Worm (Caenorhabditis elegans) whole organism, L1 larva: ENCODE data around the gene F09B12.7.

Experiments used
- C16A3.4 ChIP-seq: fragments of 150-350 bp; optimal IDR thresholded peaks from 2 replicates; lab custom pipeline; 2014; ENCODE audit warnings: missing biosample characterization, missing genetic modification characterization
- F16B12.6 ChIP-seq: fragments of 150-350 bp; optimal IDR thresholded peaks from 2 replicates; lab custom pipeline; 2014; ENCODE audit warnings: missing biosample characterization, missing genetic modification characterization
- alr-1 ChIP-seq: fragments of 200-800 bp; sonication (Bioruptor generic); optimal IDR thresholded peaks from 2 replicates; lab custom pipeline; 2018; ENCODE audit warnings: borderline replicate concordance, mild to moderate bottlenecking, missing genetic modification characterization, missing compliant biosample characterization
- aly-2 ChIP-seq: fragments of 150-350 bp; optimal IDR thresholded peaks from 2 replicates; lab custom pipeline; 2014; ENCODE audit warnings: missing biosample characterization, missing genetic modification characterization
- ama-1 ChIP-seq: fragments of 150-350 bp; optimal IDR thresholded peaks from 2 replicates; lab custom pipeline; 2014
- ceh-8 ChIP-seq: fragments of 200-800 bp; sonication (Bioruptor generic); optimal IDR thresholded peaks from 2 replicates; lab custom pipeline; 2018; ENCODE audit warnings: mild to moderate bottlenecking, missing genetic modification characterization, moderate library complexity, missing compliant biosample characterization
- ceh-82 ChIP-seq, 3 experiments: fragments of 150-350 bp in 1 of 3; sonication (generic microtip) in 2 of 3; optimal IDR thresholded peaks; 2 replicates each; lab custom pipeline; 2014 to 2017; ENCODE audit warnings: missing biosample characterization in 3 of 3, missing genetic modification characterization in 3 of 3
- ceh-88 ChIP-seq: fragments of 200-800 bp; sonication (Bioruptor generic); IDR thresholded peaks from 2 replicates; pipeline ENCODE4 v1.3.6; 2022; ENCODE audit warnings: missing genetic modification characterization, missing compliant biosample characterization
- dpl-1 ChIP-seq, 3 experiments: fragments of 150-350 bp in 2 of 3; sonication (generic microtip) in 1 of 3; optimal IDR thresholded peaks; 2 replicates each; lab custom pipeline; 2014 to 2017; ENCODE audit warnings: missing biosample characterization in 3 of 3, missing genetic modification characterization in 3 of 3, missing genetic modification reagents in 3 of 3
- efl-1 ChIP-seq, 4 experiments: fragments of 150-350 bp; optimal IDR thresholded peaks in 3 of 4; peaks in 1 of 4; 1 replicate in 1 of 4; 2 replicates in 3 of 4; lab custom pipeline; 2014; ENCODE audit warnings: missing biosample characterization in 2 of 4, missing genetic modification characterization in 2 of 4, missing genetic modification reagents in 2 of 4
- elt-2 ChIP-seq: sonication (generic microtip); optimal IDR thresholded peaks from 2 replicates; lab custom pipeline; 2016; ENCODE audit warnings: missing genetic modification characterization, mild to moderate bottlenecking, inconsistent platforms, missing compliant biosample characterization, missing genetic modification reagents
- elt-3 ChIP-seq, 6 experiments: fragments of 150-350 bp in 1 of 6; sonication (generic microtip); optimal IDR thresholded peaks; 2 replicates each; lab custom pipeline; 2017 to 2018; ENCODE audit warnings: missing biosample characterization in 6 of 6, missing genetic modification characterization in 6 of 6, inconsistent platforms in 1 of 6
- fkh-4 ChIP-seq: sonication (generic microtip); optimal IDR thresholded peaks from 2 replicates; lab custom pipeline; 2016; ENCODE audit warnings: missing compliant biosample characterization, missing genetic modification characterization, borderline replicate concordance
- fkh-8 ChIP-seq: sonication (generic microtip); optimal IDR thresholded peaks from 2 replicates; lab custom pipeline; 2016; ENCODE audit warnings: mild to moderate bottlenecking, missing genetic modification characterization, missing compliant biosample characterization
- fos-1 ChIP-seq: fragments of 150-350 bp; optimal IDR thresholded peaks from 2 replicates; lab custom pipeline; 2014; ENCODE audit warnings: missing biosample characterization, missing genetic modification characterization
- hlh-4 ChIP-seq: sonication (generic microtip); optimal IDR thresholded peaks from 2 replicates; lab custom pipeline; 2016; ENCODE audit warnings: mild to moderate bottlenecking, missing genetic modification characterization, missing compliant biosample characterization
- irx-1 ChIP-seq: sonication (generic microtip); optimal IDR thresholded peaks from 2 replicates; lab custom pipeline; 2016; ENCODE audit warnings: missing genetic modification characterization, missing compliant biosample characterization
- jun-1 ChIP-seq: fragments of 150-350 bp; optimal IDR thresholded peaks from 2 replicates; lab custom pipeline; 2014; ENCODE audit warnings: missing biosample characterization, missing genetic modification reagents, missing genetic modification characterization
- lin-13 ChIP-seq: fragments of 150-350 bp; optimal IDR thresholded peaks from 2 replicates; lab custom pipeline; 2014; ENCODE audit warnings: missing biosample characterization, missing genetic modification reagents, missing genetic modification characterization
- lin-35 ChIP-seq, 2 experiments: fragments of 150-350 bp; optimal IDR thresholded peaks; 2 replicates each; lab custom pipeline; 2014; ENCODE audit warnings: missing biosample characterization in 2 of 2, missing genetic modification characterization in 2 of 2, missing genetic modification reagents in 2 of 2
- lin-39 ChIP-seq: fragments of 150-350 bp; optimal IDR thresholded peaks from 2 replicates; lab custom pipeline; 2014; ENCODE audit warnings: missing biosample characterization, missing genetic modification reagents, missing genetic modification characterization
- lsy-2 ChIP-seq, 2 experiments: fragments of 150-350 bp; optimal IDR thresholded peaks; 2 replicates each; lab custom pipeline; 2014; ENCODE audit warnings: missing biosample characterization in 2 of 2, missing genetic modification characterization in 2 of 2
- mab-9 ChIP-seq: fragments of 200-800 bp; sonication (Bioruptor generic); IDR thresholded peaks from 2 replicates; pipeline ENCODE4 v1.3.6; 2022; ENCODE audit warnings: missing genetic modification reagents, missing genetic modification characterization, missing compliant biosample characterization
- mep-1 ChIP-seq: fragments of 150-350 bp; optimal IDR thresholded peaks from 2 replicates; lab custom pipeline; 2014; ENCODE audit warnings: missing biosample characterization, missing genetic modification characterization
- nhr-19 ChIP-seq: fragments of 200-800 bp; sonication (Bioruptor generic); conservative IDR thresholded peaks from 2 replicates; pipeline ENCODE4 v1.3.6; 2022; ENCODE audit warnings: missing genetic modification characterization, missing compliant biosample characterization
- nhr-20 ChIP-seq: sonication (generic microtip); optimal IDR thresholded peaks from 2 replicates; lab custom pipeline; 2016; ENCODE audit warnings: mild to moderate bottlenecking, missing genetic modification characterization, missing compliant biosample characterization
- nhr-28 ChIP-seq: fragments of 150-350 bp; optimal IDR thresholded peaks from 2 replicates; lab custom pipeline; 2014; ENCODE audit warnings: missing biosample characterization, missing genetic modification characterization
- nhr-47 ChIP-seq: sonication (generic microtip); optimal IDR thresholded peaks from 2 replicates; lab custom pipeline; 2016; ENCODE audit warnings: mild to moderate bottlenecking, missing genetic modification characterization, moderate library complexity, missing compliant biosample characterization
- nhr-71 ChIP-seq: sonication (generic microtip); optimal IDR thresholded peaks from 2 replicates; lab custom pipeline; 2016; ENCODE audit warnings: mild to moderate bottlenecking, missing genetic modification characterization, moderate library complexity, missing compliant biosample characterization
- nhr-76 ChIP-seq: sonication (generic microtip); optimal IDR thresholded peaks from 2 replicates; lab custom pipeline; 2017; ENCODE audit warnings: missing biosample characterization, missing genetic modification characterization
- nhr-84 ChIP-seq: sonication (generic microtip); optimal IDR thresholded peaks from 2 replicates; lab custom pipeline; 2017; ENCODE audit warnings: missing biosample characterization, missing genetic modification characterization
- nhr-85 ChIP-seq: sonication (generic microtip); peaks from one replicate; lab custom pipeline; 2016; ENCODE audit warnings: missing genetic modification characterization, inconsistent platforms, missing compliant biosample characterization
- pqm-1 ChIP-seq: sonication (generic microtip); optimal IDR thresholded peaks from 3 replicates; lab custom pipeline; 2017; ENCODE audit warnings: missing biosample characterization, missing genetic modification characterization
- rnt-1 ChIP-seq: sonication (generic microtip); optimal IDR thresholded peaks from 2 replicates; lab custom pipeline; 2016; ENCODE audit warnings: mild to moderate bottlenecking, missing genetic modification characterization, moderate library complexity, missing compliant biosample characterization
- skn-1 ChIP-seq: fragments of 150-350 bp; optimal IDR thresholded peaks from 2 replicates; lab custom pipeline; 2014; ENCODE audit warnings: missing biosample characterization, missing genetic modification characterization
- snpc-4 ChIP-seq: fragments of 150-350 bp; optimal IDR thresholded peaks from 2 replicates; lab custom pipeline; 2014; ENCODE audit warnings: missing biosample characterization, missing genetic modification characterization
- snu-23 ChIP-seq: sonication (generic microtip); optimal IDR thresholded peaks from 2 replicates; lab custom pipeline; 2016; ENCODE audit warnings: missing genetic modification characterization, missing compliant biosample characterization
- sptf-1 ChIP-seq: fragments of 150-350 bp; optimal IDR thresholded peaks from 2 replicates; lab custom pipeline; 2014; ENCODE audit warnings: missing biosample characterization, missing genetic modification characterization
- sup-37 ChIP-seq: fragments of 200-800 bp; sonication (Bioruptor generic); optimal IDR thresholded peaks from 2 replicates; lab custom pipeline; 2018; ENCODE audit warnings: mild to moderate bottlenecking, missing genetic modification characterization, missing compliant biosample characterization
- swsn-7 ChIP-seq: sonication (generic microtip); optimal IDR thresholded peaks from 2 replicates; lab custom pipeline; 2016; ENCODE audit warnings: missing genetic modification characterization, missing compliant biosample characterization
- tbx-2 ChIP-seq: sonication (generic microtip); optimal IDR thresholded peaks from 2 replicates; lab custom pipeline; 2016; ENCODE audit warnings: missing genetic modification characterization, missing compliant biosample characterization
- unc-30 ChIP-seq: sonication (generic microtip); optimal IDR thresholded peaks from 2 replicates; lab custom pipeline; 2017; ENCODE audit warnings: missing biosample characterization, missing genetic modification characterization
- unc-98 ChIP-seq: fragments of 200-800 bp; sonication (Bioruptor generic); IDR thresholded peaks from 2 replicates; pipeline ENCODE4 v1.3.6; 2022; ENCODE audit warnings: missing genetic modification characterization, missing compliant biosample characterization
- vab-15 ChIP-seq: sonication (generic microtip); optimal IDR thresholded peaks from 2 replicates; lab custom pipeline; 2017; ENCODE audit warnings: missing genotype, mild to moderate bottlenecking, missing genetic modification characterization, missing compliant biosample characterization
- xbp-1 ChIP-seq: sonication (generic microtip); optimal IDR thresholded peaks from 2 replicates; lab custom pipeline; 2016; ENCODE audit warnings: missing genetic modification characterization, missing compliant biosample characterization
- zag-1 ChIP-seq: fragments of 150-350 bp; optimal IDR thresholded peaks from 2 replicates; lab custom pipeline; 2014; ENCODE audit warnings: missing biosample characterization, missing genetic modification characterization
- zip-4 ChIP-seq: fragments of 200-800 bp; sonication (Bioruptor generic); optimal IDR thresholded peaks from 2 replicates; lab custom pipeline; 2018; ENCODE audit warnings: mild to moderate bottlenecking, missing genetic modification characterization, moderate library complexity, missing compliant biosample characterization
- ztf-4 ChIP-seq: fragments of 150-350 bp; optimal IDR thresholded peaks from 2 replicates; lab custom pipeline; 2014; ENCODE audit warnings: missing biosample characterization, missing genetic modification characterization

F09B12.7 gene

ce11 chrX:15084395-15084794 is 10.5 kb downstream of the F09B12.7 start, which contains the start of gene F09B12.5:
Gene F09B12.5, plus strand, starts transcription at chrX:15084695.
- TF ChIP-seq ceh-82 (tag; optimal IDR thresholded peaks at IDR 0.05; lab: Kevin White, UChicago) (no peak), nhr-76 (no peak), jun-1 (tag; lab: Kevin White, UChicago) (no peak), ceh-88 (GFP tag; lab: Robert Waterston, UW) (no peak), F16B12.6 (no peak), ztf-4 (tag; lab: Kevin White, UChicago) (no peak), sptf-1 (no peak), swsn-7 (no peak), nhr-19 (no peak), unc-98 (GFP tag; lab: Robert Waterston, UW) (no peak), nhr-47 (tag; lab: Kevin White, UChicago) (no peak), skn-1 (tag; lab: Kevin White, UChicago) (no peak), zip-4 (GFP tag; lab: Kevin White, UChicago) (no peak), ama-1 (lab: Kevin White, UChicago) (no peak), zag-1 (tag; lab: Kevin White, UChicago) (no peak), unc-30 (tag; lab: Kevin White, UChicago) (no peak)

DNA sequence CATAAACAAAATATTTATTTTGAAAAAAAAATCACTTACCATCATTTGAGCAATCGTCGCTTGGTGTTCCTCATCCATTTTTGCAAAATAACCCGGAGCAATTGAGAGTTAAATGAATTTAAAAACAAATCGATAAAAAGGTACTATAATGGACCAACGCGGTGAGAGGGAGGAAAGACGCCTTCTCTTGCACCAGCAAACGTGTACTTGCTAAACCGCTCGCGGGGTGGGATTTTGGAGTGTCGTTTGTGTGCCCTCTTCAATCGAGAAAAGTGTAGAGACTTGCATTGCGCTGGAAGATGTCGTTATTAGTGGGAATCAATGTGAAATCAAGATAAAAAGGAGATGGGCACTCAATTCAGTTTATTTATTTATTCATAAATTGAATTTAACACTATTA is 11.1 kb downstream of the F09B12.7 start, which contains the start of gene H40L08.1:
H40L08.1 (minus strand) TSS at position 292 of the 400 bp plus-strand sequence.
- no peak for TF ChIP-seq fkh-8 (tag; lab: Kevin White, UChicago)
- TF ChIP-seq nhr-20, result peak; percentile 22
- TF ChIP-seq swsn-7, result peak; percentile 19
- TF ChIP-seq mep-1 (tag; lab: Kevin White, UChicago), result peak; percentile 8
- TF ChIP-seq lin-35 (GFP tag; optimal IDR thresholded peaks at IDR 0.05; lab: Kevin White, UChicago), result peak; percentile 1 to 50
- peak; percentile 60 for TF ChIP-seq nhr-85 (tag; lab: Kevin White, UChicago)
- TF ChIP-seq ceh-82 (tag; optimal IDR thresholded peaks at IDR 0.05; lab: Kevin White, UChicago), result peak in 1 of 3 experiments; percentile 29
- TF ChIP-seq snpc-4, result peak; percentile 1
- TF ChIP-seq lin-13 (GFP tag; lab: Kevin White, UChicago), result no peak
- TF ChIP-seq nhr-47 (tag; lab: Kevin White, UChicago), result peak; percentile 30
- peak in 1 of 2 experiments; percentile 44 for TF ChIP-seq lsy-2 (tag; optimal IDR thresholded peaks at IDR 0.05; lab: Kevin White, UChicago)
- TF ChIP-seq dpl-1 (GFP tag; optimal IDR thresholded peaks at IDR 0.05; lab: Kevin White, UChicago), result peak in 1 of 3 experiments; percentile 18
- TF ChIP-seq ztf-4 (tag; lab: Kevin White, UChicago), result no peak
- TF ChIP-seq ceh-8 (GFP tag; lab: Kevin White, UChicago), result no peak
- TF ChIP-seq alr-1, result no peak
- TF ChIP-seq rnt-1 (tag; lab: Kevin White, UChicago), result peak; percentile 22
- no peak for TF ChIP-seq sup-37 (GFP tag; lab: Kevin White, UChicago)
- TF ChIP-seq F16B12.6, result no peak
- no peak for TF ChIP-seq skn-1 (tag; lab: Kevin White, UChicago)
- TF ChIP-seq snu-23 (GFP tag; lab: Kevin White, UChicago), result peak; percentile 40
- no peak for TF ChIP-seq C16A3.4 (tag; lab: Kevin White, UChicago)
- TF ChIP-seq nhr-71 (tag; lab: Kevin White, UChicago), result peak; percentile 25
- TF ChIP-seq tbx-2 (tag; lab: Kevin White, UChicago), result peak; percentile 2
- peak; percentile 78 for TF ChIP-seq xbp-1 (tag; lab: Kevin White, UChicago)

DNA sequence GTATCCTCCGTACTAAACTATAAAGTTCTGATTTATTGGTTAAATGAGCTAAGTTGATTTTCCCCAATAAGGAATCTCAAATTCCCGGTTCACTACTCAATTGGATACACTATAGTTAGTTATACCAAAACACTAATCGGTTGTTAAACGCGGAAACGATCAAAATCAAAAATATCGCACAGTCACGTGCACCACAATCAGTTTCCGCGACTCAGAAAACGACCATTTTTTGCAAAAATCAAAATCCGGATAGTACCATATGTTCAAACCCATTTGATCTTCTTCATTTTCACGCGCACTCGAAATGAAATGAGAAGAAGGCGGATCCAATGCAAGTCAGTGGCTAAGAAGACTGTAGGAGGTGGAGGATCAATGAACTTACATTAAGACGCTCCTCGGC is 13.4 kb downstream of the F09B12.7 start:
- TF ChIP-seq mab-9 (GFP tag; lab: Robert Waterston, UW), result no peak
- TF ChIP-seq elt-2 (tag; lab: Kevin White, UChicago), result no peak
- TF ChIP-seq nhr-28 (tag; lab: Kevin White, UChicago), result no peak
- TF ChIP-seq elt-3 (tag; optimal IDR thresholded peaks at IDR 0.05; lab: Kevin White, UChicago), result peak in 2 of 6 experiments; percentile 42 to 86
- no peak for TF ChIP-seq pqm-1 (tag; lab: Kevin White, UChicago)
- TF ChIP-seq fos-1 (tag; lab: Kevin White, UChicago), result no peak
- TF ChIP-seq fkh-4, result no peak
- TF ChIP-seq ceh-88 (GFP tag; lab: Robert Waterston, UW), result no peak
- TF ChIP-seq sup-37 (GFP tag; lab: Kevin White, UChicago), result no peak
- TF ChIP-seq lin-35 (GFP tag; optimal IDR thresholded peaks at IDR 0.05; lab: Kevin White, UChicago), result peak in 1 of 2 experiments; percentile 32
- no peak for TF ChIP-seq F16B12.6
- no peak for TF ChIP-seq swsn-7
- TF ChIP-seq vab-15 (tag; lab: Kevin White, UChicago), result no peak
- no peak for TF ChIP-seq lin-13 (GFP tag; lab: Kevin White, UChicago)
- no peak for TF ChIP-seq nhr-71 (tag; lab: Kevin White, UChicago)
- no peak for TF ChIP-seq skn-1 (tag; lab: Kevin White, UChicago)
- peak; percentile 47 for TF ChIP-seq tbx-2 (tag; lab: Kevin White, UChicago)
- no peak for TF ChIP-seq hlh-4 (tag; lab: Kevin White, UChicago)
- TF ChIP-seq lin-39, result no peak
- no peak for TF ChIP-seq efl-1 (optimal IDR thresholded peaks at IDR 0.05; lab: Kevin White, UChicago)
- TF ChIP-seq efl-1 (GFP tag; optimal IDR thresholded peaks at IDR 0.05 in 1 of 2; lab: Kevin White, UChicago), result no peak
- no peak for TF ChIP-seq nhr-84 (tag; lab: Kevin White, UChicago)
- TF ChIP-seq alr-1, result no peak
- no peak for TF ChIP-seq aly-2 (tag; lab: Kevin White, UChicago)
- no peak for TF ChIP-seq irx-1
- TF ChIP-seq xbp-1 (tag; lab: Kevin White, UChicago), result no peak
